Worm (Caenorhabditis elegans): ENCODE results near the gene Y40B10A.9.

ce11 chrV:2067985-2068499 is 4.7 kb downstream of the Y40B10A.9 start, which contains the start of gene lbp-9:
- TF ChIP-seq tab-1 (GFP tag; IDR thresholded peaks at IDR 0.05), result no peak
- TF ChIP-seq med-1 (GFP tag; optimal IDR thresholded peaks at IDR 0.05; ENCODE audit: insufficient read depth), result no peak
- no peak for TF ChIP-seq cog-1 (tag; optimal IDR thresholded peaks at IDR 0.05)
- no peak for TF ChIP-seq flt-1 (GFP tag; IDR thresholded peaks at IDR 0.05)
